Fruit fly (Drosophila melanogaster) whole organism, pupa: Measurements from ENCODE around the gene CG8516.

Source experiments
- CG34367 ChIP-seq: fragments of 200-800 bp; sonication (Bioruptor generic); optimal IDR thresholded peaks from 2 replicates; lab custom pipeline; 2018; ENCODE audit warnings: missing biosample characterization, mild to moderate bottlenecking, missing genetic modification characterization
- Ets98B ChIP-seq: fragments of 200-800 bp; sonication (Bioruptor generic); IDR thresholded peaks from 2 replicates; pipeline ENCODE4 v1.3.6; 2022; ENCODE audit warnings: missing biosample characterization, missing genetic modification characterization
- fd96Ca ChIP-seq: fragments of 200-800 bp; sonication (Bioruptor generic); IDR thresholded peaks from 3 replicates; pipeline ENCODE4 v1.3.6; 2022; ENCODE audit warnings: missing biosample characterization, missing genetic modification characterization

dm6 chr3R:9774147-9774546 is 18.9 kb upstream of the CG8516 start, which contains the start of gene Whamy:
- TF ChIP-seq fd96Ca (GFP tag; lab: Robert Waterston, UW) (no peak), Ets98B (GFP tag; lab: Robert Waterston, UW) (no peak), CG34367 (no peak)
